Fruit fly (Drosophila melanogaster) whole organism, prepupa: ENCODE measurements around the gene SC35.
A peak's percentile ranks its signal among the peaks of the same experiment; 100 is the strongest.

Experiments
- Blimp-1 ChIP-seq: fragments of 200-800 bp; sonication (Bioruptor generic); optimal IDR thresholded peaks from 3 replicates; lab custom pipeline; 2017; ENCODE audit warnings: missing biosample characterization, missing genetic modification characterization, mild to moderate bottlenecking, moderate library complexity, missing genetic modification reagents
- CG10631 ChIP-seq: fragments of 200-800 bp; sonication (Bioruptor generic); optimal IDR thresholded peaks from 2 replicates; lab custom pipeline; 2016; ENCODE audit warnings: missing biosample characterization, missing genetic modification characterization
- CG10669 ChIP-seq: fragments of 200-800 bp; sonication (Bioruptor generic); optimal IDR thresholded peaks from 3 replicates; lab custom pipeline; 2018; ENCODE audit warnings: missing biosample characterization, mild to moderate bottlenecking, missing genetic modification characterization, moderate library complexity
- CG11294 ChIP-seq: fragments of 200-800 bp; sonication (Bioruptor generic); IDR thresholded peaks from 2 replicates; pipeline ENCODE4 v1.3.6; 2022; ENCODE audit warnings: missing biosample characterization, missing genetic modification characterization
- CG11762 ChIP-seq: fragments of 200-800 bp; sonication (Bioruptor generic); optimal IDR thresholded peaks from 3 replicates; lab custom pipeline; 2016; ENCODE audit warnings: missing biosample characterization, missing genetic modification characterization; ENCODE audit not compliant: insufficient read depth
- CG11902 ChIP-seq: fragments of 200-800 bp; sonication (Bioruptor generic); optimal IDR thresholded peaks from 3 replicates; lab custom pipeline; 2016; ENCODE audit warnings: missing biosample characterization, missing genetic modification characterization
- CG15336 ChIP-seq: fragments of 200-800 bp; sonication (Bioruptor generic); IDR thresholded peaks from 2 replicates; pipeline ENCODE4 v1.3.6; 2022; ENCODE audit warnings: missing biosample characterization, missing genetic modification characterization
- CG1621 ChIP-seq: fragments of 200-800 bp; sonication (Bioruptor generic); optimal IDR thresholded peaks from 3 replicates; lab custom pipeline; 2018; ENCODE audit warnings: missing biosample characterization, mild to moderate bottlenecking, missing genetic modification characterization
- CG16779 ChIP-seq: fragments of 200-800 bp; sonication (Bioruptor generic); optimal IDR thresholded peaks from 3 replicates; lab custom pipeline; 2017; ENCODE audit warnings: missing biosample characterization, mild to moderate bottlenecking, missing genetic modification characterization
- CG31627 ChIP-seq: fragments of 200-800 bp; sonication (Bioruptor generic); optimal IDR thresholded peaks from 3 replicates; lab custom pipeline; 2016; ENCODE audit warnings: missing biosample characterization, missing genetic modification characterization
- CG32006 ChIP-seq: fragments of 200-800 bp; sonication (Bioruptor generic); optimal IDR thresholded peaks from 3 replicates; lab custom pipeline; 2017; ENCODE audit warnings: missing biosample characterization, mild to moderate bottlenecking, missing genetic modification characterization
- CG3919 ChIP-seq: fragments of 200-800 bp; sonication (Bioruptor generic); optimal IDR thresholded peaks from 3 replicates; lab custom pipeline; 2016; ENCODE audit warnings: missing biosample characterization, missing genetic modification characterization
- CG4318 ChIP-seq: fragments of 200-800 bp; sonication (Bioruptor generic); optimal IDR thresholded peaks from 3 replicates; lab custom pipeline; 2017; ENCODE audit warnings: missing biosample characterization, mild to moderate bottlenecking, missing genetic modification characterization
- CG6163 ChIP-seq: fragments of 200-800 bp; sonication (Bioruptor generic); IDR thresholded peaks from 3 replicates; pipeline ENCODE4 v1.3.6; 2022; ENCODE audit warnings: missing biosample characterization, missing genetic modification characterization
- CG6276 ChIP-seq: fragments of 200-800 bp; sonication (Bioruptor generic); optimal IDR thresholded peaks from 2 replicates; lab custom pipeline; 2017; ENCODE audit warnings: missing biosample characterization, mild to moderate bottlenecking, missing genetic modification characterization
- CG6792 ChIP-seq: fragments of 200-800 bp; sonication (Bioruptor generic); optimal IDR thresholded peaks from 3 replicates; lab custom pipeline; 2016; ENCODE audit warnings: missing biosample characterization, missing genetic modification characterization
- CG6808 ChIP-seq: fragments of 200-800 bp; sonication (Bioruptor generic); optimal IDR thresholded peaks from 3 replicates; lab custom pipeline; 2017; ENCODE audit warnings: missing biosample characterization, missing genetic modification characterization, mild to moderate bottlenecking, moderate library complexity, missing genetic modification reagents
- CG7368 ChIP-seq: fragments of 200-800 bp; sonication (Bioruptor generic); optimal IDR thresholded peaks from 3 replicates; lab custom pipeline; 2016; ENCODE audit warnings: missing biosample characterization, missing genetic modification characterization
- CG8119 ChIP-seq: fragments of 200-800 bp; sonication (Bioruptor generic); IDR thresholded peaks from 3 replicates; pipeline ENCODE4 v1.3.6; 2022; ENCODE audit warnings: missing biosample characterization, missing genetic modification characterization
- CG8632 ChIP-seq: fragments of 200-800 bp; sonication (Bioruptor generic); optimal IDR thresholded peaks from 3 replicates; lab custom pipeline; 2016; ENCODE audit warnings: missing biosample characterization, missing genetic modification characterization
- Eip75B ChIP-seq: fragments of 200-800 bp; sonication (Bioruptor generic); optimal IDR thresholded peaks from 3 replicates; lab custom pipeline; 2016; ENCODE audit warnings: missing biosample characterization, missing genetic modification characterization
- Eip78C ChIP-seq: fragments of 200-800 bp; sonication (Bioruptor generic); peaks from one replicate; lab custom pipeline; 2016; ENCODE audit warnings: missing biosample characterization, missing genetic modification characterization
- Eip93F ChIP-seq: fragments of 200-800 bp; sonication (Bioruptor generic); optimal IDR thresholded peaks from 2 replicates; lab custom pipeline; 2016; ENCODE audit warnings: missing biosample characterization, mild to moderate bottlenecking, missing genetic modification characterization
- Ets21C ChIP-seq: fragments of 200-800 bp; sonication (Bioruptor generic); optimal IDR thresholded peaks from 3 replicates; lab custom pipeline; 2016; ENCODE audit warnings: missing biosample characterization, missing genetic modification characterization
- Ets96B ChIP-seq: fragments of 200-800 bp; optimal IDR thresholded peaks from 2 replicates; lab custom pipeline; 2019; ENCODE audit warnings: missing biosample characterization, mild to moderate bottlenecking, missing genetic modification characterization, moderate library complexity
- Gug ChIP-seq: fragments of 200-800 bp; sonication (Bioruptor generic); IDR thresholded peaks from 2 replicates; pipeline ENCODE4 v1.3.6; 2022; ENCODE audit warnings: missing biosample characterization, missing genetic modification characterization
- Hr38 ChIP-seq: sonication (Bioruptor generic); optimal IDR thresholded peaks from 2 replicates; lab custom pipeline; 2016; ENCODE audit warnings: missing biosample characterization, missing genetic modification characterization
- Hr4 ChIP-seq: fragments of 200-800 bp; sonication (Bioruptor generic); optimal IDR thresholded peaks from 3 replicates; lab custom pipeline; 2016; ENCODE audit warnings: missing biosample characterization, missing genetic modification characterization
- Lpt ChIP-seq: fragments of 200-800 bp; sonication (Bioruptor generic); optimal IDR thresholded peaks from 3 replicates; lab custom pipeline; 2016; ENCODE audit warnings: missing biosample characterization, missing genetic modification characterization
- Met ChIP-seq: fragments of 200-800 bp; sonication (Bioruptor generic); optimal IDR thresholded peaks from 3 replicates; lab custom pipeline; 2016; ENCODE audit warnings: missing biosample characterization, missing genetic modification characterization
- OdsH ChIP-seq: fragments of 200-800 bp; sonication (Bioruptor generic); optimal IDR thresholded peaks from 3 replicates; lab custom pipeline; 2016; ENCODE audit warnings: missing biosample characterization, missing genetic modification characterization
- Smox ChIP-seq: fragments of 200-800 bp; sonication (Bioruptor generic); optimal IDR thresholded peaks from 3 replicates; lab custom pipeline; 2016; ENCODE audit warnings: missing biosample characterization, missing genetic modification characterization
- Sox102F ChIP-seq: fragments of 200-800 bp; sonication (Bioruptor generic); optimal IDR thresholded peaks from 2 replicates; lab custom pipeline; 2016; ENCODE audit warnings: missing biosample characterization, mild to moderate bottlenecking, missing genetic modification characterization
- Sox14 ChIP-seq: fragments of 200-800 bp; sonication (Bioruptor generic); optimal IDR thresholded peaks from 3 replicates; lab custom pipeline; 2016; ENCODE audit warnings: missing biosample characterization, missing genetic modification characterization
- Sox15 ChIP-seq: fragments of 200-800 bp; sonication (Bioruptor generic); optimal IDR thresholded peaks from 3 replicates; lab custom pipeline; 2016; ENCODE audit warnings: missing biosample characterization, missing genetic modification characterization
- achi ChIP-seq: fragments of 200-800 bp; sonication (Bioruptor generic); optimal IDR thresholded peaks from 3 replicates; lab custom pipeline; 2016; ENCODE audit warnings: missing biosample characterization, missing genetic modification characterization
- acj6 ChIP-seq: fragments of 200-800 bp; sonication (Bioruptor generic); optimal IDR thresholded peaks from 3 replicates; lab custom pipeline; 2016; ENCODE audit warnings: missing biosample characterization, missing genetic modification characterization
- cyc ChIP-seq: fragments of 200-800 bp; sonication (Bioruptor generic); optimal IDR thresholded peaks from 3 replicates; lab custom pipeline; 2016; ENCODE audit warnings: missing biosample characterization, missing genetic modification characterization
- dac ChIP-seq: fragments of 200-800 bp; sonication (Bioruptor generic); optimal IDR thresholded peaks from 2 replicates; lab custom pipeline; 2017; ENCODE audit warnings: missing biosample characterization, mild to moderate bottlenecking, missing genetic modification characterization
- dsx ChIP-seq: fragments of 200-800 bp; optimal IDR thresholded peaks from 3 replicates; lab custom pipeline; 2019; ENCODE audit warnings: missing biosample characterization, mild to moderate bottlenecking, missing genetic modification characterization, moderate library complexity; ENCODE audit not compliant: poor library complexity, severe bottlenecking
- eg ChIP-seq: fragments of 200-800 bp; sonication (Bioruptor generic); IDR thresholded peaks from 3 replicates; pipeline ENCODE4 v1.3.6; 2022; ENCODE audit warnings: missing biosample characterization, missing genetic modification characterization
- esn ChIP-seq: fragments of 200-800 bp; sonication (Bioruptor generic); optimal IDR thresholded peaks from 2 replicates; lab custom pipeline; 2016; ENCODE audit warnings: missing biosample characterization, mild to moderate bottlenecking, missing genetic modification characterization, moderate library complexity
- fd85E ChIP-seq: fragments of 200-800 bp; sonication (Bioruptor generic); optimal IDR thresholded peaks from 3 replicates; lab custom pipeline; 2016; ENCODE audit warnings: missing biosample characterization, missing genetic modification characterization
- fkh ChIP-seq: fragments of 200-800 bp; sonication (Bioruptor generic); optimal IDR thresholded peaks from 3 replicates; lab custom pipeline; 2017; ENCODE audit warnings: missing biosample characterization, mild to moderate bottlenecking, missing genetic modification characterization, moderate library complexity
- lz ChIP-seq: fragments of 200-800 bp; sonication (Bioruptor generic); optimal IDR thresholded peaks from 3 replicates; lab custom pipeline; 2016; ENCODE audit warnings: missing biosample characterization, missing genetic modification characterization
- net ChIP-seq: fragments of 200-800 bp; sonication (Bioruptor generic); optimal IDR thresholded peaks from 3 replicates; lab custom pipeline; 2016; ENCODE audit warnings: missing biosample characterization, missing genetic modification characterization
- salr ChIP-seq, 2 experiments: fragments of 200-800 bp; sonication (Bioruptor generic); optimal IDR thresholded peaks; 3 replicates each; lab custom pipeline; 2016 to 2018; ENCODE audit warnings: missing biosample characterization in 2 of 2, missing genetic modification characterization in 2 of 2, mild to moderate bottlenecking in 1 of 2
- spab ChIP-seq: fragments of 200-800 bp; sonication (Bioruptor generic); optimal IDR thresholded peaks from 2 replicates; lab custom pipeline; 2017; ENCODE audit warnings: missing biosample characterization, mild to moderate bottlenecking, missing genetic modification characterization, missing genetic modification reagents
- ss ChIP-seq, 2 experiments: fragments of 200-800 bp; sonication (Bioruptor generic); optimal IDR thresholded peaks; 2 replicates in 1 of 2; 3 replicates in 1 of 2; lab custom pipeline; 2017 to 2018; ENCODE audit warnings: mild to moderate bottlenecking in 2 of 2, missing biosample characterization in 2 of 2, missing genetic modification characterization in 2 of 2, moderate library complexity in 1 of 2
- vri ChIP-seq: fragments of 200-800 bp; sonication (Bioruptor generic); optimal IDR thresholded peaks from 3 replicates; lab custom pipeline; 2016; ENCODE audit warnings: missing biosample characterization, mild to moderate bottlenecking, missing genetic modification characterization

SC35 gene

dm6 chr2L:12476115-12476514 lies 41.6 kb upstream of the SC35 start:
- TF ChIP-seq CG15336 (GFP tag; lab: Robert Waterston, UW) (no peak), OdsH (GFP tag; lab: Kevin White, UChicago) (no peak), vri (GFP tag; lab: Kevin White, UChicago) (peak; percentile 28)

- TF ChIP-seq Eip93F (GFP tag; lab: Kevin White, UChicago), result peak; percentile 77
- no peak for TF ChIP-seq Hr4 (GFP tag; lab: Kevin White, UChicago)
- TF ChIP-seq lz (GFP tag; lab: Kevin White, UChicago), result no peak
- peak; percentile 63 for TF ChIP-seq Eip78C (GFP tag; lab: Kevin White, UChicago)
- no peak for TF ChIP-seq CG31627 (GFP tag; lab: Kevin White, UChicago)
- no peak for TF ChIP-seq CG15336 (GFP tag; lab: Robert Waterston, UW)
- TF ChIP-seq CG11902 (GFP tag; lab: Kevin White, UChicago), result no peak
- TF ChIP-seq CG6808 (GFP tag; lab: Kevin White, UChicago), result peak; percentile 30
- no peak for TF ChIP-seq fd85E (GFP tag; lab: Kevin White, UChicago)
- TF ChIP-seq fkh (GFP tag; lab: Kevin White, UChicago), result peak; percentile 92
- TF ChIP-seq acj6 (GFP tag; lab: Kevin White, UChicago), result no peak
- peak; percentile 33 for TF ChIP-seq CG6792 (GFP tag; lab: Kevin White, UChicago)
- TF ChIP-seq CG7368 (GFP tag; lab: Kevin White, UChicago), result no peak
- no peak for TF ChIP-seq Ets21C (GFP tag; lab: Kevin White, UChicago)
- no peak for TF ChIP-seq CG16779 (tag; lab: Kevin White, UChicago)
- no peak for TF ChIP-seq dsx (GFP tag; lab: Kevin White, UChicago)
- peak; percentile 42 for TF ChIP-seq esn (GFP tag; lab: Kevin White, UChicago)
- no peak for TF ChIP-seq CG11762
- no peak for TF ChIP-seq CG10669 (GFP tag; lab: Kevin White, UChicago)
- peak; percentile 39; the same call in 1 of the 3 replicates for TF ChIP-seq eg (GFP tag; lab: Robert Waterston, UW)
- peak; percentile 86 for TF ChIP-seq vri (GFP tag; lab: Kevin White, UChicago)
- TF ChIP-seq Ets96B (tag; lab: Kevin White, UChicago), result no peak
- TF ChIP-seq spab (GFP tag; lab: Kevin White, UChicago), result no peak
- TF ChIP-seq CG4318 (GFP tag; lab: Kevin White, UChicago), result no peak
- no peak for TF ChIP-seq dac (GFP tag; lab: Kevin White, UChicago)
- TF ChIP-seq Sox14, result peak; percentile 46
- TF ChIP-seq Smox (GFP tag; lab: Kevin White, UChicago), result no peak
- peak; percentile 49 for TF ChIP-seq Met (GFP tag; lab: Kevin White, UChicago)
- no peak for TF ChIP-seq CG11294 (GFP tag; lab: Robert Waterston, UW)
- TF ChIP-seq CG3919 (GFP tag; lab: Kevin White, UChicago), result no peak
- TF ChIP-seq Gug (GFP tag; lab: Robert Waterston, UW), result no peak
- no peak for TF ChIP-seq Sox15
- TF ChIP-seq cyc (GFP tag; lab: Kevin White, UChicago), result no peak
- peak; percentile 25 for TF ChIP-seq CG6276
- no peak for TF ChIP-seq net (GFP tag; lab: Kevin White, UChicago)
- TF ChIP-seq Sox102F, result peak; percentile 61
- peak; percentile 61 for TF ChIP-seq CG6163 (GFP tag; lab: Robert Waterston, UW)
- peak in 1 of 2 experiments; percentile 0 for TF ChIP-seq salr (GFP tag; optimal IDR thresholded peaks at IDR 0.05; lab: Kevin White, UChicago)
- no peak for TF ChIP-seq OdsH (GFP tag; lab: Kevin White, UChicago)
- TF ChIP-seq Blimp-1 (GFP tag; lab: Kevin White, UChicago), result peak; percentile 31
- no peak for TF ChIP-seq CG32006 (GFP tag; lab: Kevin White, UChicago)
- no peak for TF ChIP-seq achi (GFP tag; lab: Kevin White, UChicago)
- TF ChIP-seq CG8119 (GFP tag; lab: Robert Waterston, UW), result no peak
- TF ChIP-seq CG10631, result no peak
- TF ChIP-seq ss (GFP tag; optimal IDR thresholded peaks at IDR 0.05; lab: Kevin White, UChicago), result peak in 1 of 2 experiments; percentile 49
- no peak for TF ChIP-seq CG8632 (GFP tag; lab: Kevin White, UChicago)
- TF ChIP-seq Eip75B (GFP tag; lab: Kevin White, UChicago), result peak; percentile 20
- no peak for TF ChIP-seq Hr38
- no peak for TF ChIP-seq Lpt (GFP tag; lab: Kevin White, UChicago)
- TF ChIP-seq CG1621 (tag; lab: Kevin White, UChicago), result no peak
Observed at dm6 chr2L:12475308-12475707, 40.8 kb upstream of the SC35 start.
